Worm (Caenorhabditis elegans): ENCODE measurements around the gene ZK1320.7.

ce11 chrII:9653679-9654078 is 17.7 kb upstream of the ZK1320.7 start, which contains the start of gene ZK1307.2:
- TF ChIP-seq ceh-34 (tag; optimal IDR thresholded peaks at IDR 0.05) (no peak), pha-4 (tag; optimal IDR thresholded peaks at IDR 0.05) (no peak), unc-86 (tag; optimal IDR thresholded peaks at IDR 0.05) (no peak), ceh-6 (GFP tag; optimal IDR thresholded peaks at IDR 0.05) (no peak), sox-2 (GFP tag; IDR thresholded peaks at IDR 0.05) (no peak), lin-11 (tag; optimal IDR thresholded peaks at IDR 0.05) (no peak), ceh-22 (tag; optimal IDR thresholded peaks at IDR 0.05) (no peak), mec-3 (tag; optimal IDR thresholded peaks at IDR 0.05; ENCODE audit: borderline replicate concordance) (no peak), nhr-11 (tag; optimal IDR thresholded peaks at IDR 0.05) (no peak), pros-1 (tag; optimal IDR thresholded peaks at IDR 0.05) (no peak), sdc-2 (tag; optimal IDR thresholded peaks at IDR 0.05) (no peak), T23F11.4 (GFP tag; optimal IDR thresholded peaks at IDR 0.05) (no peak)

Data from whole organism, late embryonic.